Fruit fly (Drosophila melanogaster) whole organism, prepupa: ENCODE results near the gene ND-30.

Experiments used
- Blimp-1 ChIP-seq: fragments of 200-800 bp; sonication (Bioruptor generic); optimal IDR thresholded peaks from 3 replicates; lab custom pipeline; 2017; ENCODE audit warnings: missing biosample characterization, missing genetic modification characterization, mild to moderate bottlenecking, moderate library complexity, missing genetic modification reagents
- CG10669 ChIP-seq: fragments of 200-800 bp; sonication (Bioruptor generic); optimal IDR thresholded peaks from 3 replicates; lab custom pipeline; 2018; ENCODE audit warnings: missing biosample characterization, mild to moderate bottlenecking, missing genetic modification characterization, moderate library complexity
- CG11294 ChIP-seq: fragments of 200-800 bp; sonication (Bioruptor generic); IDR thresholded peaks from 2 replicates; pipeline ENCODE4 v1.3.6; 2022; ENCODE audit warnings: missing biosample characterization, missing genetic modification characterization
- CG15336 ChIP-seq: fragments of 200-800 bp; sonication (Bioruptor generic); IDR thresholded peaks from 2 replicates; pipeline ENCODE4 v1.3.6; 2022; ENCODE audit warnings: missing biosample characterization, missing genetic modification characterization
- CG1621 ChIP-seq: fragments of 200-800 bp; sonication (Bioruptor generic); optimal IDR thresholded peaks from 3 replicates; lab custom pipeline; 2018; ENCODE audit warnings: missing biosample characterization, mild to moderate bottlenecking, missing genetic modification characterization
- CG16779 ChIP-seq: fragments of 200-800 bp; sonication (Bioruptor generic); optimal IDR thresholded peaks from 3 replicates; lab custom pipeline; 2017; ENCODE audit warnings: missing biosample characterization, mild to moderate bottlenecking, missing genetic modification characterization
- CG3032 ChIP-seq: fragments of 200-800 bp; optimal IDR thresholded peaks from 2 replicates; lab custom pipeline; 2019; ENCODE audit warnings: missing biosample characterization, mild to moderate bottlenecking, missing genetic modification characterization, moderate library complexity
- CG34406 ChIP-seq: fragments of 200-800 bp; sonication (Bioruptor generic); optimal IDR thresholded peaks from 3 replicates; lab custom pipeline; 2016; ENCODE audit warnings: missing biosample characterization, missing genetic modification characterization
- CG3919 ChIP-seq: fragments of 200-800 bp; sonication (Bioruptor generic); optimal IDR thresholded peaks from 3 replicates; lab custom pipeline; 2016; ENCODE audit warnings: missing biosample characterization, missing genetic modification characterization
- CG4318 ChIP-seq: fragments of 200-800 bp; sonication (Bioruptor generic); optimal IDR thresholded peaks from 3 replicates; lab custom pipeline; 2017; ENCODE audit warnings: missing biosample characterization, mild to moderate bottlenecking, missing genetic modification characterization
- CG6163 ChIP-seq: fragments of 200-800 bp; sonication (Bioruptor generic); IDR thresholded peaks from 3 replicates; pipeline ENCODE4 v1.3.6; 2022; ENCODE audit warnings: missing biosample characterization, missing genetic modification characterization
- CG6276 ChIP-seq: fragments of 200-800 bp; sonication (Bioruptor generic); optimal IDR thresholded peaks from 2 replicates; lab custom pipeline; 2017; ENCODE audit warnings: missing biosample characterization, mild to moderate bottlenecking, missing genetic modification characterization
- CG6808 ChIP-seq: fragments of 200-800 bp; sonication (Bioruptor generic); optimal IDR thresholded peaks from 3 replicates; lab custom pipeline; 2017; ENCODE audit warnings: missing biosample characterization, missing genetic modification characterization, mild to moderate bottlenecking, moderate library complexity, missing genetic modification reagents
- CG6854 ChIP-seq: fragments of 200-800 bp; sonication (Bioruptor generic); optimal IDR thresholded peaks from 2 replicates; lab custom pipeline; 2017; ENCODE audit warnings: missing biosample characterization, mild to moderate bottlenecking, missing genetic modification characterization
- CG7368 ChIP-seq: fragments of 200-800 bp; sonication (Bioruptor generic); optimal IDR thresholded peaks from 3 replicates; lab custom pipeline; 2016; ENCODE audit warnings: missing biosample characterization, missing genetic modification characterization
- CG8319 ChIP-seq: fragments of 200-800 bp; sonication (Bioruptor generic); optimal IDR thresholded peaks from 3 replicates; lab custom pipeline; 2016; ENCODE audit warnings: missing biosample characterization, missing genetic modification characterization
- CG9139 ChIP-seq: fragments of 200-800 bp; sonication (Bioruptor generic); optimal IDR thresholded peaks from 3 replicates; lab custom pipeline; 2017; ENCODE audit warnings: missing biosample characterization, mild to moderate bottlenecking, missing genetic modification characterization
- Eip75B ChIP-seq: fragments of 200-800 bp; sonication (Bioruptor generic); optimal IDR thresholded peaks from 3 replicates; lab custom pipeline; 2016; ENCODE audit warnings: missing biosample characterization, missing genetic modification characterization
- Eip78C ChIP-seq: fragments of 200-800 bp; sonication (Bioruptor generic); peaks from one replicate; lab custom pipeline; 2016; ENCODE audit warnings: missing biosample characterization, missing genetic modification characterization
- Ets21C ChIP-seq: fragments of 200-800 bp; sonication (Bioruptor generic); optimal IDR thresholded peaks from 3 replicates; lab custom pipeline; 2016; ENCODE audit warnings: missing biosample characterization, missing genetic modification characterization
- Ets96B ChIP-seq: fragments of 200-800 bp; optimal IDR thresholded peaks from 2 replicates; lab custom pipeline; 2019; ENCODE audit warnings: missing biosample characterization, mild to moderate bottlenecking, missing genetic modification characterization, moderate library complexity
- Gug ChIP-seq: fragments of 200-800 bp; sonication (Bioruptor generic); IDR thresholded peaks from 2 replicates; pipeline ENCODE4 v1.3.6; 2022; ENCODE audit warnings: missing biosample characterization, missing genetic modification characterization
- Hr39 ChIP-seq: fragments of 200-800 bp; sonication (Bioruptor generic); optimal IDR thresholded peaks from 2 replicates; lab custom pipeline; 2016; ENCODE audit warnings: missing biosample characterization, missing genetic modification characterization
- Lpt ChIP-seq: fragments of 200-800 bp; sonication (Bioruptor generic); optimal IDR thresholded peaks from 3 replicates; lab custom pipeline; 2016; ENCODE audit warnings: missing biosample characterization, missing genetic modification characterization
- Met ChIP-seq: fragments of 200-800 bp; sonication (Bioruptor generic); optimal IDR thresholded peaks from 3 replicates; lab custom pipeline; 2016; ENCODE audit warnings: missing biosample characterization, missing genetic modification characterization
- Smox ChIP-seq: fragments of 200-800 bp; sonication (Bioruptor generic); optimal IDR thresholded peaks from 3 replicates; lab custom pipeline; 2016; ENCODE audit warnings: missing biosample characterization, missing genetic modification characterization
- Sox102F ChIP-seq: fragments of 200-800 bp; sonication (Bioruptor generic); optimal IDR thresholded peaks from 2 replicates; lab custom pipeline; 2016; ENCODE audit warnings: missing biosample characterization, mild to moderate bottlenecking, missing genetic modification characterization
- achi ChIP-seq: fragments of 200-800 bp; sonication (Bioruptor generic); optimal IDR thresholded peaks from 3 replicates; lab custom pipeline; 2016; ENCODE audit warnings: missing biosample characterization, missing genetic modification characterization
- cyc ChIP-seq: fragments of 200-800 bp; sonication (Bioruptor generic); optimal IDR thresholded peaks from 3 replicates; lab custom pipeline; 2016; ENCODE audit warnings: missing biosample characterization, missing genetic modification characterization
- dac ChIP-seq: fragments of 200-800 bp; sonication (Bioruptor generic); optimal IDR thresholded peaks from 2 replicates; lab custom pipeline; 2017; ENCODE audit warnings: missing biosample characterization, mild to moderate bottlenecking, missing genetic modification characterization
- dsx ChIP-seq: fragments of 200-800 bp; optimal IDR thresholded peaks from 3 replicates; lab custom pipeline; 2019; ENCODE audit warnings: missing biosample characterization, mild to moderate bottlenecking, missing genetic modification characterization, moderate library complexity; ENCODE audit not compliant: poor library complexity, severe bottlenecking
- eg ChIP-seq: fragments of 200-800 bp; sonication (Bioruptor generic); IDR thresholded peaks from 3 replicates; pipeline ENCODE4 v1.3.6; 2022; ENCODE audit warnings: missing biosample characterization, missing genetic modification characterization
- esn ChIP-seq: fragments of 200-800 bp; sonication (Bioruptor generic); optimal IDR thresholded peaks from 2 replicates; lab custom pipeline; 2016; ENCODE audit warnings: missing biosample characterization, mild to moderate bottlenecking, missing genetic modification characterization, moderate library complexity
- fd59A ChIP-seq: fragments of 200-800 bp; sonication (Bioruptor generic); optimal IDR thresholded peaks from 2 replicates; lab custom pipeline; 2017; ENCODE audit warnings: missing biosample characterization, mild to moderate bottlenecking, missing genetic modification characterization, missing genetic modification reagents
- fkh ChIP-seq: fragments of 200-800 bp; sonication (Bioruptor generic); optimal IDR thresholded peaks from 3 replicates; lab custom pipeline; 2017; ENCODE audit warnings: missing biosample characterization, mild to moderate bottlenecking, missing genetic modification characterization, moderate library complexity
- lz ChIP-seq: fragments of 200-800 bp; sonication (Bioruptor generic); optimal IDR thresholded peaks from 3 replicates; lab custom pipeline; 2016; ENCODE audit warnings: missing biosample characterization, missing genetic modification characterization
- net ChIP-seq: fragments of 200-800 bp; sonication (Bioruptor generic); optimal IDR thresholded peaks from 3 replicates; lab custom pipeline; 2016; ENCODE audit warnings: missing biosample characterization, missing genetic modification characterization
- ss ChIP-seq, 2 experiments: fragments of 200-800 bp; sonication (Bioruptor generic); optimal IDR thresholded peaks; 2 replicates in 1 of 2; 3 replicates in 1 of 2; lab custom pipeline; 2017 to 2018; ENCODE audit warnings: mild to moderate bottlenecking in 2 of 2, missing biosample characterization in 2 of 2, missing genetic modification characterization in 2 of 2, moderate library complexity in 1 of 2
- svp ChIP-seq: fragments of 200-800 bp; sonication (Bioruptor generic); peaks from one replicate; lab custom pipeline; 2016; ENCODE audit warnings: missing biosample characterization, missing genetic modification characterization
- topi ChIP-seq: fragments of 200-800 bp; sonication (Bioruptor generic); optimal IDR thresholded peaks from 3 replicates; lab custom pipeline; 2016; ENCODE audit warnings: missing biosample characterization, missing genetic modification characterization
- vri ChIP-seq: fragments of 200-800 bp; sonication (Bioruptor generic); optimal IDR thresholded peaks from 3 replicates; lab custom pipeline; 2016; ENCODE audit warnings: missing biosample characterization, mild to moderate bottlenecking, missing genetic modification characterization

ND-30 gene

DNA sequence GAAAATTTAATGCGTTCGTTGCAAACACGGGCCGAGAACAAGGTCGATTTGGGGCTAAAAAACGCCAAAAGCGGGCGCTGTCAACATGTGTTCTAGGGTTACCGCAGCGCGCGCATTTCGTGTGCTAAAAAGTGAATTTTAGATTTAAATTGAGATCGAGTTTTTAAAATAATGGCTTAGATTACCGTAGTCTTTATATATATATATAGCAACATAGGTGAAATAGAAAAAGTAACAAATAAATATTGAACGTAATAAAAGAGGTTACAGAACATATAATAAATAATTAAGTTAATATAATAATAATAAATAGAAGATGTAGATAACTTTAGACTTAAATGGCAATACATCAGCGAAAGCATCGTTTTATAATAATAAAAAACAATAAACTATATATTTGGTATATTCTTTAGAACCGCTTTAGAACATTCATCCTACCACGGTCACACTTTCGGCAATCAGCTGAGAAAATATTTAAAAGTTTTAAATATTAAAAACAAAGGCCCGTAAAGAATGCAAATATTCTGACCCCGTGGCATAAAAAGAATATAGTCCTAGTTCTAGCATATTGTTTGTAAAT lies 15.9 kb downstream of the ND-30 start, which contains the start of the genes CG11537 and Alg2 (continued):
- TF ChIP-seq Eip75B (GFP tag; lab: Kevin White, UChicago) = no peak
- no peak for TF ChIP-seq Smox (GFP tag; lab: Kevin White, UChicago)
- TF ChIP-seq dac = no peak
- TF ChIP-seq CG10669 = no peak
- no peak for TF ChIP-seq CG6163 (GFP tag; lab: Robert Waterston, UW)
- TF ChIP-seq CG7368 (GFP tag; lab: Kevin White, UChicago) = no peak
- no peak for TF ChIP-seq CG11294 (GFP tag; lab: Robert Waterston, UW)
- no peak for TF ChIP-seq CG4318 (GFP tag; lab: Kevin White, UChicago)
- no peak for TF ChIP-seq dsx (GFP tag; lab: Kevin White, UChicago)
- no peak for TF ChIP-seq CG15336 (GFP tag; lab: Robert Waterston, UW)
- peak; percentile 10 for TF ChIP-seq CG34406 (GFP tag; lab: Kevin White, UChicago)
- no peak for TF ChIP-seq CG8319 (GFP tag; lab: Kevin White, UChicago)
- TF ChIP-seq vri (GFP tag; lab: Kevin White, UChicago) = peak; percentile 16
- TF ChIP-seq CG3032 (tag; lab: Kevin White, UChicago) = peak; percentile 36
- no peak for TF ChIP-seq Sox102F (GFP tag; lab: Kevin White, UChicago)
- no peak for TF ChIP-seq Met (GFP tag; lab: Kevin White, UChicago)
- no peak for TF ChIP-seq CG6276
- peak; percentile 10 for TF ChIP-seq Ets96B (tag; lab: Kevin White, UChicago)
- TF ChIP-seq Gug (GFP tag; lab: Robert Waterston, UW) = no peak
- TF ChIP-seq esn (GFP tag; lab: Kevin White, UChicago) = peak; percentile 24
- TF ChIP-seq lz (GFP tag; lab: Kevin White, UChicago) = no peak
- TF ChIP-seq CG1621 (tag; lab: Kevin White, UChicago) = no peak
- no peak for TF ChIP-seq Hr39 (GFP tag; lab: Kevin White, UChicago)
- TF ChIP-seq Ets21C (GFP tag; lab: Kevin White, UChicago) = no peak
- TF ChIP-seq cyc (GFP tag; lab: Kevin White, UChicago) = no peak
- TF ChIP-seq Lpt (GFP tag; lab: Kevin White, UChicago) = no peak
- TF ChIP-seq fd59A (GFP tag; lab: Kevin White, UChicago) = no peak
- TF ChIP-seq fkh (GFP tag; lab: Kevin White, UChicago) = no peak
- TF ChIP-seq, all 60 proteins: peak for 14

- TF ChIP-seq Eip78C (GFP tag; lab: Kevin White, UChicago) (peak; percentile 39), eg (no peak), fkh (GFP tag; lab: Kevin White, UChicago) (peak; percentile 65), Eip75B (GFP tag; lab: Kevin White, UChicago) (no peak)
Measured at dm6 chr3L:3142516-3143382, 16.6 kb downstream of the ND-30 start.

DNA sequence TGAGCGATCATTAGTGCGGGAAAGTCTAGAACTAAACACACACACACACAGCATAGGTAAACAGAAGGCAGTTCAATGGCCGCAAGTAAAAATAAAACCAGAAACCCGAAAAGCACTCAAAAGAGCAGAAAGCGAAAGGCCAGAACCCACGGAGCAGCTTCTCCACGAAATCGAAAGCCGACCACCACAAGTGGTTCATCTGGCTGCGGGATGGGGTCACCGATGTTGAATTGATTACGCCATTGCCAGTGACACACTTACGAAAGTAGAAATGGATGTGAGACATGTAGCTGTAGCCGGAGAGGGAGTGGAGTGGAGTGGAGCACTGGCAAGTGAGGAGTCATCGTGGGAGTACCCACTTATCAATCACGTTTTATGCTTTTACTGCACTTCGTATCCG lies 18.0 kb downstream of the ND-30 start:
- TF ChIP-seq Eip75B (GFP tag; lab: Kevin White, UChicago) = peak; percentile 4
- TF ChIP-seq Blimp-1 (GFP tag; lab: Kevin White, UChicago) = peak; percentile 77
- TF ChIP-seq topi = no peak
- TF ChIP-seq CG11294 (GFP tag; lab: Robert Waterston, UW) = peak; percentile 9; the same call in 1 of the 2 replicates

DNA sequence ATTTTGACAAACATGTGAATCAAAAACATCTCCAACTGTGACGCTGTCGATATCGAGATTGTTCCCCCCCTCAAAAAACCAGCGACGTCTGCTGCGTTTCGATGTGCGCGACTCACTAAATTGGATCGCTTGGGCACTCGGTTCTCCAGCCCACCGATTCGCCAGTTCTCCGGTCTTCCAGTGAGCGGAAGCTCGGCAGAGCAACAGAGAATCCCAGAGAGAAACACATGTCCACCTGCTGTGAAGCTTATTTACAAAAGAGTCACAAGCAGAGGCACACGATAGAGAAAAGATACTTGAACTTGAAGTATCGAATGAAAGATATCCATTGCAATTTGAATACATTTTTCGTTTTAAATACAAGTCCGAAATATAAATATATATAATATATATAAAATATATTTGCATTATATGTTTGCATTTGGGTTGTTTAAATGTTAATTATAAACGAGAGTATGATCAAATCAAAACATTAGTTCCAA lies 25.3 kb downstream of the ND-30 start:
- TF ChIP-seq CG4318 (GFP tag; lab: Kevin White, UChicago) (no peak), net (GFP tag; lab: Kevin White, UChicago) (no peak), CG6854 (GFP tag; lab: Kevin White, UChicago) (peak; percentile 18), CG3919 (GFP tag; lab: Kevin White, UChicago) (peak; percentile 9), CG16779 (peak; percentile 23), achi (GFP tag; lab: Kevin White, UChicago) (peak; percentile 20), CG1621 (tag; lab: Kevin White, UChicago) (no peak), vri (GFP tag; lab: Kevin White, UChicago) (peak; percentile 0), Eip78C (GFP tag; lab: Kevin White, UChicago) (peak; percentile 68), dsx (GFP tag; lab: Kevin White, UChicago) (peak; percentile 25), ss (GFP tag; optimal IDR thresholded peaks at IDR 0.05; lab: Kevin White, UChicago) (peak in 1 of 2 experiments; percentile 30), CG9139 (GFP tag; lab: Kevin White, UChicago) (peak; percentile 57), fkh (GFP tag; lab: Kevin White, UChicago) (peak; percentile 82), CG6163 (GFP tag; lab: Robert Waterston, UW) (no peak), Sox102F (GFP tag; lab: Kevin White, UChicago) (peak; percentile 26), CG11294 (GFP tag; lab: Robert Waterston, UW) (no peak), CG6808 (GFP tag; lab: Kevin White, UChicago) (peak; percentile 18), svp (no peak), Eip75B (GFP tag; lab: Kevin White, UChicago) (no peak)
